Worm (Caenorhabditis elegans) whole organism, L3 larva: ENCODE data around the gene srz-58.

Experiments
- elt-2 ChIP-seq: sonication (generic microtip); optimal IDR thresholded peaks from 2 replicates; lab custom pipeline; 2016; ENCODE audit warnings: missing genetic modification reagents, mild to moderate bottlenecking, missing genetic modification characterization, missing compliant biosample characterization
- fkh-2 ChIP-seq: fragments of 150-350 bp; optimal IDR thresholded peaks from 2 replicates; lab custom pipeline; 2014; ENCODE audit warnings: missing biosample characterization, missing genetic modification reagents, missing genetic modification characterization
- fos-1 ChIP-seq: fragments of 150-350 bp; optimal IDR thresholded peaks from 2 replicates; lab custom pipeline; 2014; ENCODE audit warnings: missing biosample characterization, missing genetic modification characterization
- mml-1 ChIP-seq: fragments of 150-350 bp; sonication (generic microtip); optimal IDR thresholded peaks from 3 replicates; lab custom pipeline; 2014; ENCODE audit warnings: missing biosample characterization, missing genetic modification characterization
- snpc-4 ChIP-seq: fragments of 150-350 bp; optimal IDR thresholded peaks from 2 replicates; lab custom pipeline; 2014; ENCODE audit warnings: missing biosample characterization, missing genetic modification characterization
- unc-62 ChIP-seq: fragments of 150-350 bp; sonication (generic microtip); optimal IDR thresholded peaks from 4 replicates; lab custom pipeline; 2014; ENCODE audit warnings: missing biosample characterization, missing genetic modification reagents, missing genetic modification characterization
- zag-1 ChIP-seq: fragments of 150-350 bp; optimal IDR thresholded peaks from 2 replicates; lab custom pipeline; 2014; ENCODE audit warnings: missing biosample characterization, missing genetic modification characterization
- ztf-4 ChIP-seq: fragments of 150-350 bp; optimal IDR thresholded peaks from 2 replicates; lab custom pipeline; 2014; ENCODE audit warnings: missing biosample characterization, missing genetic modification characterization

DNA sequence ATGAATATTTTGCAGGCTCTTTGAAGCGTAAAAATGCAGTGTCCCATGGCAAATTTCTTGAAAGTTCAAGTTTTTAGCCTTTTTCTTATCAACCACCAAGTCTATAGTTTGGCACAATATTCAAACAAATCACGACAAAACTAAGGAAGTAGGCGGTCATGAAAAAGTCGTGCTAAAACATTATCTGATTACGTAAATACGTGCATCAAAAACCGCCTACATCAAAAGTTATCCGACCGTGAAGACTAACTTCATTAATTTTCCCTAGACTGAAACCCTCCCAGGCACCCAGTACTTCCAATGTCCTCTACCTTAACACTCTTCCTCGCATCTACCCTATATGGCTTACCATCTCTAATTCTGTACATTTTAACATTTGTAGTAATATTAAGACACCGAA, 10.6 kb downstream of the srz-58 start, which contains the start of gene srg-44:
- TF ChIP-seq elt-2 (tag; lab: Kevin White, UChicago) (no peak), zag-1 (tag; lab: Kevin White, UChicago) (no peak), unc-62 (GFP tag; lab: Kevin White, UChicago) (no peak), snpc-4 (tag; lab: Kevin White, UChicago) (no peak), fkh-2 (tag; lab: Kevin White, UChicago) (no peak), ztf-4 (tag; lab: Kevin White, UChicago) (no peak), fos-1 (no peak), mml-1 (tag; lab: Kevin White, UChicago) (no peak)
